Fruit fly (Drosophila melanogaster) whole organism, adult: ENCODE data around the gene Nedd8.
A peak's percentile ranks its signal among the peaks of the same experiment; 100 is the strongest.

Experiments used
- CG11617 ChIP-seq: fragments of 200-800 bp; sonication (Bioruptor generic); optimal IDR thresholded peaks from 2 replicates; lab custom pipeline; 2017; ENCODE audit warnings: mild to moderate bottlenecking, missing biosample characterization, missing genetic modification reagents, missing genetic modification characterization
- CG12768 ChIP-seq: fragments of 200-800 bp; sonication (Bioruptor generic); optimal IDR thresholded peaks from 2 replicates; lab custom pipeline; 2017; ENCODE audit warnings: missing biosample characterization, missing genetic modification characterization, mild to moderate bottlenecking, moderate library complexity, missing genetic modification reagents
- CG14711 ChIP-seq: fragments of 200-800 bp; sonication (Bioruptor generic); optimal IDR thresholded peaks from 2 replicates; lab custom pipeline; 2018; ENCODE audit warnings: missing biosample characterization, mild to moderate bottlenecking, missing genetic modification characterization, moderate library complexity
- CG1620 ChIP-seq: fragments of 200-800 bp; sonication (Bioruptor generic); optimal IDR thresholded peaks from 2 replicates; lab custom pipeline; 2016; ENCODE audit warnings: missing biosample characterization, missing genetic modification characterization
- CG33017 ChIP-seq: fragments of 200-800 bp; sonication (Bioruptor generic); optimal IDR thresholded peaks from 2 replicates; lab custom pipeline; 2018; ENCODE audit warnings: missing biosample characterization, mild to moderate bottlenecking, missing genetic modification characterization, moderate library complexity
- CG5204 ChIP-seq: fragments of 200-800 bp; sonication (Bioruptor generic); optimal IDR thresholded peaks from 2 replicates; lab custom pipeline; 2016; ENCODE audit warnings: missing biosample characterization, missing genetic modification characterization
- CG7045 ChIP-seq: fragments of 200-800 bp; sonication (Bioruptor generic); optimal IDR thresholded peaks from 2 replicates; lab custom pipeline; 2017; ENCODE audit warnings: missing biosample characterization, mild to moderate bottlenecking, missing genetic modification characterization
- CG7101 ChIP-seq: fragments of 200-800 bp; sonication (Bioruptor generic); optimal IDR thresholded peaks from 2 replicates; lab custom pipeline; 2018; ENCODE audit warnings: missing biosample characterization, mild to moderate bottlenecking, missing genetic modification characterization, moderate library complexity
- Clk ChIP-seq: fragments of 200-800 bp; sonication (Bioruptor generic); optimal IDR thresholded peaks from 2 replicates; lab custom pipeline; 2017; ENCODE audit warnings: missing biosample characterization, missing genetic modification characterization
- Crg-1 ChIP-seq: fragments of 200-800 bp; sonication (Bioruptor generic); optimal IDR thresholded peaks from 2 replicates; lab custom pipeline; 2016; ENCODE audit warnings: missing biosample characterization, missing genetic modification characterization
- Hr96 ChIP-seq: fragments of 200-800 bp; sonication (Bioruptor generic); optimal IDR thresholded peaks from 2 replicates; lab custom pipeline; 2016; ENCODE audit warnings: missing biosample characterization, missing genetic modification characterization
- Mnt ChIP-seq: fragments of 200-800 bp; sonication (Bioruptor generic); optimal IDR thresholded peaks from 2 replicates; lab custom pipeline; 2016; ENCODE audit warnings: missing biosample characterization, mild to moderate bottlenecking, missing genetic modification characterization
- bab1 ChIP-seq: fragments of 200-800 bp; sonication (Bioruptor generic); optimal IDR thresholded peaks from 3 replicates; lab custom pipeline; 2019; ENCODE audit warnings: missing biosample characterization, mild to moderate bottlenecking, missing genetic modification characterization, moderate library complexity
- cic ChIP-seq: fragments of 200-800 bp; sonication (Bioruptor generic); optimal IDR thresholded peaks from 2 replicates; lab custom pipeline; 2017; ENCODE audit warnings: missing biosample characterization, mild to moderate bottlenecking, missing genetic modification characterization, moderate library complexity
- cnc ChIP-seq, 2 experiments: fragments of >200 bp; optimal IDR thresholded peaks; 2 replicates each; lab custom pipeline; 2017
- kay ChIP-seq: fragments of 200-800 bp; sonication (Bioruptor generic); peaks from one replicate; lab custom pipeline; 2016; ENCODE audit warnings: missing biosample characterization, missing genetic modification characterization, borderline replicate concordance
- ovo ChIP-seq: fragments of 200-800 bp; sonication (Bioruptor generic); optimal IDR thresholded peaks from 2 replicates; lab custom pipeline; 2016; ENCODE audit warnings: missing biosample characterization, missing genetic modification characterization
- pad ChIP-seq: fragments of 200-800 bp; sonication (Bioruptor generic); optimal IDR thresholded peaks from 3 replicates; lab custom pipeline; 2017; ENCODE audit warnings: missing biosample characterization, missing genetic modification characterization, mild to moderate bottlenecking, moderate library complexity, missing genetic modification reagents
- tj ChIP-seq: fragments of 200-800 bp; sonication (Bioruptor generic); optimal IDR thresholded peaks from 3 replicates; lab custom pipeline; 2017; ENCODE audit warnings: missing biosample characterization, mild to moderate bottlenecking, missing genetic modification characterization, moderate library complexity
- toe ChIP-seq: fragments of 200-800 bp; sonication (Bioruptor generic); optimal IDR thresholded peaks from 2 replicates; lab custom pipeline; 2016; ENCODE audit warnings: missing biosample characterization, missing genetic modification characterization

The Nedd8 gene

dm6 chr2L:18951674-18952073, at the start of gene Nedd8:
Gene Nedd8, minus strand, starts transcription at chr2L:18951837.
- TF ChIP-seq cnc (optimal IDR thresholded peaks at IDR 0.05; lab: Kevin White, UChicago): no peak
- peak; percentile 70 for TF ChIP-seq bab1 (GFP tag; lab: Kevin White, UChicago)

dm6 chr2L:18997148-18997547, 45.5 kb upstream of the Nedd8 start, which contains the start of gene CG31792:
Gene CG31792, plus strand, starts transcription at chr2L:18997448.
- TF ChIP-seq Clk (GFP tag; lab: Kevin White, UChicago): no peak
- TF ChIP-seq bab1 (GFP tag; lab: Kevin White, UChicago): no peak
- no peak for TF ChIP-seq Mnt (GFP tag; lab: Kevin White, UChicago)
- no peak for TF ChIP-seq kay
- TF ChIP-seq pad (GFP tag; lab: Kevin White, UChicago): no peak
- no peak for TF ChIP-seq CG11617 (GFP tag; lab: Kevin White, UChicago)
- TF ChIP-seq CG1620: no peak
- no peak for TF ChIP-seq CG14711 (tag; lab: Kevin White, UChicago)
- no peak for TF ChIP-seq ovo (GFP tag; lab: Kevin White, UChicago)
- no peak for TF ChIP-seq CG7045 (GFP tag; lab: Kevin White, UChicago)
- TF ChIP-seq Crg-1: no peak
- no peak for TF ChIP-seq toe
- TF ChIP-seq CG7101: no peak
- TF ChIP-seq Hr96 (GFP tag; lab: Kevin White, UChicago): no peak
- no peak for TF ChIP-seq tj (GFP tag; lab: Kevin White, UChicago)
- TF ChIP-seq CG5204 (GFP tag; lab: Kevin White, UChicago): no peak
- no peak for TF ChIP-seq CG33017 (tag; lab: Kevin White, UChicago)
- no peak for TF ChIP-seq CG12768 (GFP tag; lab: Kevin White, UChicago)
- TF ChIP-seq cnc (optimal IDR thresholded peaks at IDR 0.05; lab: Kevin White, UChicago): no peak

dm6 chr2L:18995660-18996417, 44.2 kb upstream of the Nedd8 start, which contains the start of gene CG10650:
Gene CG10650, minus strand, starts transcription at chr2L:18995934.
- TF ChIP-seq kay (peak; percentile 92), Mnt (GFP tag; lab: Kevin White, UChicago) (peak; percentile 48), Hr96 (GFP tag; lab: Kevin White, UChicago) (no peak), cic (GFP tag; lab: Kevin White, UChicago) (peak; percentile 79), pad (GFP tag; lab: Kevin White, UChicago) (no peak)

- no peak for TF ChIP-seq Crg-1
- TF ChIP-seq CG5204 (GFP tag; lab: Kevin White, UChicago): no peak
- TF ChIP-seq kay: peak; percentile 87
- no peak for TF ChIP-seq Hr96 (GFP tag; lab: Kevin White, UChicago)
- no peak for TF ChIP-seq CG33017 (tag; lab: Kevin White, UChicago)
- no peak for TF ChIP-seq Clk (GFP tag; lab: Kevin White, UChicago)
- TF ChIP-seq cnc (optimal IDR thresholded peaks at IDR 0.05; lab: Kevin White, UChicago): no peak
Measured at dm6 chr2L:18992196-18992595, 40.6 kb upstream of the Nedd8 start, which contains the start of gene CG46465. Gene CG46465, plus strand, starts transcription at chr2L:18992496.

- no peak for TF ChIP-seq cnc (optimal IDR thresholded peaks at IDR 0.05; lab: Kevin White, UChicago)
- TF ChIP-seq CG12768 (GFP tag; lab: Kevin White, UChicago): no peak
- no peak for TF ChIP-seq toe
- no peak for TF ChIP-seq bab1 (GFP tag; lab: Kevin White, UChicago)
- no peak for TF ChIP-seq ovo (GFP tag; lab: Kevin White, UChicago)
- no peak for TF ChIP-seq CG7101
- TF ChIP-seq cic (GFP tag; lab: Kevin White, UChicago): no peak
- TF ChIP-seq Hr96 (GFP tag; lab: Kevin White, UChicago): no peak
- TF ChIP-seq Crg-1: no peak
- TF ChIP-seq CG1620: no peak
Measured at dm6 chr2L:18990720-18991119, 39.1 kb upstream of the Nedd8 start, which contains the start of gene CG15169. Gene CG15169, plus strand, starts transcription at chr2L:18991020.

- TF ChIP-seq Crg-1: no peak
- no peak for TF ChIP-seq kay
- no peak for TF ChIP-seq Clk (GFP tag; lab: Kevin White, UChicago)
- no peak for TF ChIP-seq CG7101
- no peak for TF ChIP-seq pad (GFP tag; lab: Kevin White, UChicago)
- no peak for TF ChIP-seq toe
- TF ChIP-seq bab1 (GFP tag; lab: Kevin White, UChicago): no peak
- no peak for TF ChIP-seq CG33017 (tag; lab: Kevin White, UChicago)
- TF ChIP-seq CG14711 (tag; lab: Kevin White, UChicago): no peak
- TF ChIP-seq CG7045 (GFP tag; lab: Kevin White, UChicago): no peak
- TF ChIP-seq ovo (GFP tag; lab: Kevin White, UChicago): no peak
- TF ChIP-seq Mnt (GFP tag; lab: Kevin White, UChicago): no peak
- no peak for TF ChIP-seq cnc (optimal IDR thresholded peaks at IDR 0.05; lab: Kevin White, UChicago)
Measured at dm6 chr2L:18990133-18990532, 38.5 kb upstream of the Nedd8 start, which contains the start of gene CG15170. Gene CG15170, minus strand, starts transcription at chr2L:18990233.
